Fruit fly (Drosophila melanogaster) whole organism, pupa: Measurements from ENCODE around the gene Jhbp4.

Experiments
- CG10348 ChIP-seq: fragments of 200-800 bp; sonication (Bioruptor generic); IDR thresholded peaks from 2 replicates; pipeline ENCODE4 v1.3.6; 2022; ENCODE audit warnings: missing biosample characterization, missing genetic modification characterization
- CG34367 ChIP-seq: fragments of 200-800 bp; sonication (Bioruptor generic); optimal IDR thresholded peaks from 2 replicates; lab custom pipeline; 2018; ENCODE audit warnings: missing biosample characterization, mild to moderate bottlenecking, missing genetic modification characterization
- CG8159 ChIP-seq: fragments of 200-800 bp; sonication (Bioruptor generic); optimal IDR thresholded peaks from 3 replicates; lab custom pipeline; 2018; ENCODE audit warnings: missing biosample characterization, mild to moderate bottlenecking, missing genetic modification characterization, moderate library complexity
- CG8301 ChIP-seq: fragments of 200-800 bp; sonication (Bioruptor generic); optimal IDR thresholded peaks from 2 replicates; lab custom pipeline; 2018; ENCODE audit warnings: missing biosample characterization, mild to moderate bottlenecking, missing genetic modification characterization
- CG9948 ChIP-seq: fragments of 200-800 bp; sonication (Bioruptor generic); optimal IDR thresholded peaks from 2 replicates; lab custom pipeline; 2018; ENCODE audit warnings: missing biosample characterization, mild to moderate bottlenecking, missing genetic modification characterization, moderate library complexity
- EcR ChIP-seq: fragments of 200-800 bp; sonication (Bioruptor generic); optimal IDR thresholded peaks from 3 replicates; lab custom pipeline; 2019; ENCODE audit warnings: missing biosample characterization, missing genetic modification characterization, mild to moderate bottlenecking, moderate library complexity, missing genetic modification reagents
- Ets98B ChIP-seq: fragments of 200-800 bp; sonication (Bioruptor generic); IDR thresholded peaks from 2 replicates; pipeline ENCODE4 v1.3.6; 2022; ENCODE audit warnings: missing biosample characterization, missing genetic modification characterization
- Snoo ChIP-seq: fragments of 200-800 bp; sonication (Bioruptor generic); optimal IDR thresholded peaks from 3 replicates; lab custom pipeline; 2017; ENCODE audit warnings: missing biosample characterization, mild to moderate bottlenecking, missing genetic modification characterization, inconsistent platforms
- fd96Ca ChIP-seq: fragments of 200-800 bp; sonication (Bioruptor generic); IDR thresholded peaks from 3 replicates; pipeline ENCODE4 v1.3.6; 2022; ENCODE audit warnings: missing biosample characterization, missing genetic modification characterization
- gl ChIP-seq: fragments of 200-800 bp; sonication (Bioruptor generic); optimal IDR thresholded peaks from 2 replicates; lab custom pipeline; 2018; ENCODE audit warnings: missing biosample characterization, mild to moderate bottlenecking, missing genetic modification characterization

dm6 chr3R:16030445-16030844, 12.9 kb upstream of the Jhbp4 start:
- TF ChIP-seq CG9948 (tag; lab: Kevin White, UChicago) (no peak), Ets98B (GFP tag; lab: Robert Waterston, UW) (no peak), EcR (GFP tag; lab: Kevin White, UChicago) (no peak), CG34367 (tag; lab: Kevin White, UChicago) (no peak), Snoo (tag; lab: Kevin White, UChicago) (no peak), CG8159 (tag; lab: Kevin White, UChicago) (no peak), CG10348 (GFP tag; lab: Robert Waterston, UW) (no peak), gl (no peak), CG8301 (tag; lab: Kevin White, UChicago) (no peak), fd96Ca (GFP tag; lab: Robert Waterston, UW) (no peak)
